Fruit fly (Drosophila melanogaster) whole organism, adult: Measurements from ENCODE around the gene aru.

Experiments used
- CG12768 ChIP-seq: fragments of 200-800 bp; sonication (Bioruptor generic); optimal IDR thresholded peaks from 2 replicates; lab custom pipeline; 2017; ENCODE audit warnings: missing biosample characterization, missing genetic modification characterization, mild to moderate bottlenecking, moderate library complexity, missing genetic modification reagents
- CG7101 ChIP-seq: fragments of 200-800 bp; sonication (Bioruptor generic); optimal IDR thresholded peaks from 2 replicates; lab custom pipeline; 2018; ENCODE audit warnings: missing biosample characterization, mild to moderate bottlenecking, missing genetic modification characterization, moderate library complexity
- Mnt ChIP-seq: fragments of 200-800 bp; sonication (Bioruptor generic); optimal IDR thresholded peaks from 2 replicates; lab custom pipeline; 2016; ENCODE audit warnings: missing biosample characterization, mild to moderate bottlenecking, missing genetic modification characterization
- kay ChIP-seq: fragments of 200-800 bp; sonication (Bioruptor generic); peaks from one replicate; lab custom pipeline; 2016; ENCODE audit warnings: missing biosample characterization, missing genetic modification characterization, borderline replicate concordance
- pad ChIP-seq: fragments of 200-800 bp; sonication (Bioruptor generic); optimal IDR thresholded peaks from 3 replicates; lab custom pipeline; 2017; ENCODE audit warnings: missing biosample characterization, missing genetic modification characterization, mild to moderate bottlenecking, moderate library complexity, missing genetic modification reagents
- toe ChIP-seq: fragments of 200-800 bp; sonication (Bioruptor generic); optimal IDR thresholded peaks from 2 replicates; lab custom pipeline; 2016; ENCODE audit warnings: missing biosample characterization, missing genetic modification characterization

DNA sequence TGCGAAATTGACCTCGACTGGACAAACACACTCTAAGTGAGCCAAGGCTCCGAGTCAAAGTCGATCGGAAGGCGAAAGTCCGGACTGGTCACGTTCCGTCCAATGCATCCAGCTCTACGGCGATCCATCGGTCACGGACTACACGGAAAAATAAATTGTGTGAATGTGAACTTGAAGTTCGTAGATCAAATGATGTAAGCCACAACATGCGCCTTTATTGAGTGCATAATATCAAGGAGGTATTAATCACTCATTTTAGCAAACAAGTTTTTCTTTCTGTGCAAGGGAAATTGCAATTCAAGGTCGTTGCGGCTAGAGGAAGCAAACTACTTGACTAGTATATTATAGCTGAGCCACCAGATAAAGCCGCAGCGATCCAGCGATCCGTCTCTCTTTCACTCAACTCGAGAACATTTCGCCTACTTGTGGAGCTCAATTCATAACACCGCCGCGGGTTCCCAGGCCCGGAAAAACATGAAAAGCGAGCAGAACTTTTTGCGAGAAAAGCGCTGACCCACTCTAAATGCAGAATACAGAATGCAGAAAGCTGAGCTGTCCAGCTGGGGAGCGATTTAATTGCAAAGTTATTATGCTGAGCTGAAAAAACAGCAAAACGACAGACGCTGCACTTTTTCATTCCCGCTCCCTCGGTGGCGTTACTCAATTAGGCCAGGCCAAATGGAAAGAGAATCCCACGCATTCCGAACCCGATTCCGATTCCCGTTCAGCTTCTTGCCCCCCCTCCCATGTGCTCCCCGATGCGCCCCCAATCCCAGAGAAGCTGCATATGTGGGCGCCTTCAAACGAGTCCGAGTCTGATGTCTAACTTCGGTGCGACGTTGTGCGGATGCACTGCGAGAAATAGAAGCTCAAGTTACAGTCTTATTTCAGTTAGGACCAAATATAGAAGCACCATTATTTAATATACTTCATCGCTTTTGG lies 24.0 kb downstream of the aru start:
- TF ChIP-seq Mnt (GFP tag; lab: Kevin White, UChicago): no peak
- TF ChIP-seq toe (GFP tag; lab: Kevin White, UChicago): no peak
- peak; percentile 68 for TF ChIP-seq CG7101 (tag; lab: Kevin White, UChicago)
- TF ChIP-seq kay (GFP tag; lab: Kevin White, UChicago): no peak
- TF ChIP-seq CG12768: peak; percentile 71
- no peak for TF ChIP-seq pad (GFP tag; lab: Kevin White, UChicago)
